Fruit fly (Drosophila melanogaster): ENCODE results near the gene IM33.

- TF ChIP-seq Dll (optimal IDR thresholded peaks at IDR 0.05) (no peak), EcR (GFP tag; optimal IDR thresholded peaks at IDR 0.05) (no peak), psq (optimal IDR thresholded peaks at IDR 0.05) (no peak)
Observed at dm6 chr2L:3675770-3676169, 20.7 kb downstream of the IM33 start.
